Fruit fly (Drosophila melanogaster): ENCODE results near the gene Cpr65Ax2.
"Not testable (repeated sequence)": the region's sequence is repeated elsewhere in the genome, so short reads cannot be mapped to it uniquely, and the experiment has no call there.

DNA sequence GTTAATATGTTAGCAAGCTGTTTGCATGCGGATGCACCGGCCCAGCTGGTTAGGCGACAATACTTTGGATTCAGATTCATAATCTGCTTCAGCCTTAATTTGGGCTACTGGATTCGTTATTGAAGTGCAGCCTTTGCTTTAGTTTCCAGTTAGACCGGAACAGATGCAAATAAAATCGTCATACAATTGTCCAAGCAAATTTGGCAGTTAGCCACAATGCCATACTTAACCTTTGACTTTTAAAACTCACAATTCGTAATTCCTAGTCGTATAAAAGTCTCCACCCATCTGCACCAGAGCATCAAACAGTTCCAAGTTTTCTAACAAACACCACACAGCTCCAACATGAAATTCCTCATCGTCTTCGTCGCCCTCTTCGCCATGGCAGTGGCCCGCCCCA lies 1.4 kb downstream of the Cpr65Ax2 start, which contains the start of gene Lcp65Ab1:
- not testable (repeated sequence) for TF ChIP-seq EcR (GFP tag; optimal IDR thresholded peaks at IDR 0.05); pan (optimal IDR thresholded peaks at IDR 0.05); usp (GFP tag; optimal IDR thresholded peaks at IDR 0.05); psq (optimal IDR thresholded peaks at IDR 0.05)

All from whole organism.